Worm (Caenorhabditis elegans) whole organism, young adult: Measurements from ENCODE around the gene ZK822.1.
A peak's percentile ranks its signal among the peaks of the same experiment; 100 is the strongest.

ENCODE experiments used
- C17E4.6 ChIP-seq: fragments of 200-800 bp; sonication (Bioruptor generic); IDR thresholded peaks from 2 replicates; pipeline ENCODE4 v1.3.6; 2022; ENCODE audit warnings: missing genetic modification reagents, missing genetic modification characterization, missing compliant biosample characterization
- D2030.7 ChIP-seq: fragments of 200-800 bp; sonication (Bioruptor generic); IDR thresholded peaks from 2 replicates; pipeline ENCODE4 v1.3.6; 2022; ENCODE audit warnings: missing genetic modification reagents, missing genetic modification characterization, missing compliant biosample characterization
- F23B12.7 ChIP-seq: sonication (generic microtip); optimal IDR thresholded peaks from 2 replicates; lab custom pipeline; 2017; ENCODE audit warnings: missing genetic modification characterization, mild to moderate bottlenecking, missing compliant biosample characterization, antibody characterized with exemption, moderate library complexity; ENCODE audit not compliant: insufficient read depth
- F37B4.10 ChIP-seq: fragments of 200-800 bp; sonication (Bioruptor generic); IDR thresholded peaks from 2 replicates; pipeline ENCODE4 v1.3.6; 2022; ENCODE audit warnings: missing genetic modification characterization, missing compliant biosample characterization
- F39B2.1 ChIP-seq: fragments of 200-800 bp; sonication (Bioruptor generic); IDR thresholded peaks from 2 replicates; pipeline ENCODE4 v1.3.6; 2022; ENCODE audit warnings: missing genetic modification reagents, missing genetic modification characterization, missing compliant biosample characterization
- F57C9.4 ChIP-seq: sonication (generic microtip); optimal IDR thresholded peaks from 2 replicates; lab custom pipeline; 2017; ENCODE audit warnings: mild to moderate bottlenecking, missing genetic modification characterization, missing compliant biosample characterization
- K11D2.4 ChIP-seq: fragments of 200-800 bp; sonication (Bioruptor generic); IDR thresholded peaks from 2 replicates; pipeline ENCODE4 v1.3.6; 2022; ENCODE audit warnings: missing genetic modification reagents, missing genetic modification characterization, missing compliant biosample characterization
- Y53F4B.3 ChIP-seq: fragments of 200-800 bp; sonication (Bioruptor generic); IDR thresholded peaks from 2 replicates; pipeline ENCODE4 v1.3.6; 2022; ENCODE audit warnings: missing genetic modification reagents, missing genetic modification characterization, missing compliant biosample characterization
- Y53G8AR.9 ChIP-seq: fragments of 200-800 bp; sonication (Bioruptor generic); conservative IDR thresholded peaks from 2 replicates; pipeline ENCODE4 v1.3.6; 2022; ENCODE audit warnings: missing genetic modification reagents, missing genetic modification characterization, missing compliant biosample characterization
- Y56A3A.18 ChIP-seq: fragments of 200-800 bp; sonication (Bioruptor generic); IDR thresholded peaks from 2 replicates; pipeline ENCODE4 v1.3.6; 2022; ENCODE audit warnings: missing genetic modification reagents, missing genetic modification characterization, missing compliant biosample characterization
- Y95B8A.8 ChIP-seq: fragments of 200-800 bp; sonication (Bioruptor generic); IDR thresholded peaks from 2 replicates; pipeline ENCODE4 v1.3.6; 2022; ENCODE audit warnings: missing genetic modification reagents, missing genetic modification characterization, missing compliant biosample characterization
- akir-1 ChIP-seq: fragments of 200-800 bp; sonication (Bioruptor generic); optimal IDR thresholded peaks from 2 replicates; lab custom pipeline; 2018; ENCODE audit warnings: mild to moderate bottlenecking, missing genetic modification characterization, moderate library complexity, missing compliant biosample characterization
- ama-1 ChIP-seq, 3 experiments: fragments of 150-350 bp in 1 of 3; sonication (generic microtip) in 2 of 3; optimal IDR thresholded peaks; 2 replicates each; lab custom pipeline; 2014 to 2018; ENCODE audit warnings: missing biosample characterization in 2 of 3, missing genetic modification characterization in 2 of 3, missing genetic modification reagents in 2 of 3
- aptf-2 ChIP-seq: fragments of 200-800 bp; sonication (Bioruptor generic); conservative IDR thresholded peaks from 2 replicates; pipeline ENCODE4 v1.3.6; 2022; ENCODE audit warnings: missing genetic modification reagents, missing genetic modification characterization, missing compliant biosample characterization
- aptf-3 ChIP-seq: fragments of 200-800 bp; sonication (Bioruptor generic); IDR thresholded peaks from 2 replicates; pipeline ENCODE4 v1.3.6; 2022; ENCODE audit warnings: missing genetic modification characterization, missing compliant biosample characterization
- atf-7 ChIP-seq: sonication (generic microtip); optimal IDR thresholded peaks from 2 replicates; lab custom pipeline; 2017; ENCODE audit warnings: mild to moderate bottlenecking, missing genetic modification characterization, missing compliant biosample characterization
- attf-5 ChIP-seq: fragments of 200-800 bp; sonication (Bioruptor generic); optimal IDR thresholded peaks from 2 replicates; lab custom pipeline; 2018; ENCODE audit warnings: mild to moderate bottlenecking, missing genetic modification characterization, missing compliant biosample characterization
- bed-2 ChIP-seq: fragments of 200-800 bp; sonication (Bioruptor generic); IDR thresholded peaks from 2 replicates; pipeline ENCODE4 v1.3.6; 2022; ENCODE audit warnings: missing genetic modification reagents, missing genetic modification characterization, missing compliant biosample characterization
- cebp-1 ChIP-seq, 2 experiments: fragments of 200-800 bp in 1 of 2; sonication (Bioruptor generic) in 1 of 2; sonication (generic microtip) in 1 of 2; IDR thresholded peaks in 1 of 2; optimal IDR thresholded peaks in 1 of 2; 2 replicates each; pipeline versions ENCODE4 v1.3.6 to Lab custom; 2017 to 2022; ENCODE audit warnings: missing compliant biosample characterization in 2 of 2, missing genetic modification characterization in 2 of 2, mild to moderate bottlenecking in 1 of 2, missing genetic modification reagents in 1 of 2, moderate library complexity in 1 of 2
- cebp-2 ChIP-seq: fragments of 200-800 bp; sonication (Bioruptor generic); IDR thresholded peaks from 2 replicates; pipeline ENCODE4 v1.3.6; 2022; ENCODE audit warnings: missing genetic modification characterization, missing compliant biosample characterization
- dox-1 ChIP-seq: fragments of 200-800 bp; sonication (Bioruptor generic); IDR thresholded peaks from 2 replicates; pipeline ENCODE4 v1.3.6; 2022; ENCODE audit warnings: missing genetic modification reagents, missing genetic modification characterization, missing compliant biosample characterization
- efl-1 ChIP-seq: fragments of 150-350 bp; optimal IDR thresholded peaks from 2 replicates; lab custom pipeline; 2014; ENCODE audit warnings: missing biosample characterization, missing genetic modification reagents, missing genetic modification characterization
- egl-18 ChIP-seq: fragments of 200-800 bp; sonication (Bioruptor generic); IDR thresholded peaks from 2 replicates; pipeline ENCODE4 v1.3.6; 2022; ENCODE audit warnings: missing genetic modification reagents, missing genetic modification characterization, missing compliant biosample characterization
- hmg-1.2 ChIP-seq: fragments of 200-800 bp; sonication (Bioruptor generic); IDR thresholded peaks from 2 replicates; pipeline ENCODE4 v1.3.6; 2022; ENCODE audit warnings: missing genetic modification reagents, missing genetic modification characterization, missing compliant biosample characterization
- hrde-1 ChIP-seq: sonication (generic microtip); optimal IDR thresholded peaks from 2 replicates; lab custom pipeline; 2016; ENCODE audit warnings: missing genetic modification characterization, mild to moderate bottlenecking, missing compliant biosample characterization, moderate library complexity, missing genotype, missing genetic modification reagents, borderline replicate concordance
- let-526 ChIP-seq: fragments of 200-800 bp; sonication (Bioruptor generic); IDR thresholded peaks from 2 replicates; pipeline ENCODE4 v1.3.6; 2022; ENCODE audit warnings: missing genetic modification reagents, missing genetic modification characterization, missing compliant biosample characterization
- lin-26 ChIP-seq: fragments of 200-800 bp; sonication (Bioruptor generic); IDR thresholded peaks from 2 replicates; pipeline ENCODE4 v1.3.6; 2022; ENCODE audit warnings: missing genetic modification reagents, missing genetic modification characterization, missing compliant biosample characterization
- lir-1 ChIP-seq: fragments of 200-800 bp; sonication (Bioruptor generic); conservative IDR thresholded peaks from 2 replicates; pipeline ENCODE4 v1.3.6; 2022; ENCODE audit warnings: missing genetic modification reagents, missing genetic modification characterization, missing compliant biosample characterization
- mcd-1 ChIP-seq: fragments of 200-800 bp; sonication (Bioruptor generic); IDR thresholded peaks from 2 replicates; pipeline ENCODE4 v1.3.6; 2022; ENCODE audit warnings: missing genetic modification reagents, missing genetic modification characterization, missing compliant biosample characterization
- nfyb-1 ChIP-seq: fragments of 200-800 bp; sonication (Bioruptor generic); IDR thresholded peaks from 2 replicates; pipeline ENCODE4 v1.3.6; 2022; ENCODE audit warnings: missing genetic modification reagents, missing genetic modification characterization, missing compliant biosample characterization
- pbrm-1 ChIP-seq: fragments of 200-800 bp; sonication (Bioruptor generic); IDR thresholded peaks from 2 replicates; pipeline ENCODE4 v1.3.6; 2022; ENCODE audit warnings: missing genetic modification reagents, missing genetic modification characterization, missing compliant biosample characterization
- rcor-1 ChIP-seq: fragments of 200-800 bp; sonication (Bioruptor generic); IDR thresholded peaks from 2 replicates; pipeline ENCODE4 v1.3.6; 2022; ENCODE audit warnings: missing genetic modification reagents, missing genetic modification characterization, missing compliant biosample characterization
- rec-8 ChIP-seq, 2 experiments: sonication (generic microtip); optimal IDR thresholded peaks; 2 replicates each; lab custom pipeline; 2016; ENCODE audit warnings: mild to moderate bottlenecking in 2 of 2, missing genetic modification characterization in 2 of 2, missing genetic modification reagents in 2 of 2, missing genotype in 2 of 2, missing biosample characterization in 1 of 2, missing compliant biosample characterization in 1 of 2, moderate library complexity in 1 of 2
- rpc-1 ChIP-seq, 2 experiments: fragments of 150-350 bp in 1 of 2; sonication (generic microtip) in 1 of 2; optimal IDR thresholded peaks; 2 replicates each; lab custom pipeline; 2014 to 2018; ENCODE audit warnings: missing biosample characterization in 1 of 2, missing genetic modification characterization in 1 of 2, missing genetic modification reagents in 1 of 2, missing genotype in 1 of 2
- sdz-38 ChIP-seq: sonication (generic microtip); optimal IDR thresholded peaks from 2 replicates; lab custom pipeline; 2016; ENCODE audit warnings: missing genotype, missing genetic modification characterization, missing compliant biosample characterization
- snpc-4 ChIP-seq, 5 experiments: fragments of 150-350 bp in 1 of 5; sonication (generic microtip) in 4 of 5; optimal IDR thresholded peaks; 2 replicates each; lab custom pipeline; 2014 to 2018; ENCODE audit warnings: missing genetic modification characterization in 5 of 5, missing biosample characterization in 3 of 5, antibody characterized with exemption in 2 of 5, mild to moderate bottlenecking in 2 of 5, missing compliant biosample characterization in 2 of 5, missing genotype in 2 of 5, moderate library complexity in 2 of 5, missing genetic modification reagents in 1 of 5
- tlf-1 ChIP-seq: fragments of 200-800 bp; sonication (Bioruptor generic); optimal IDR thresholded peaks from 2 replicates; lab custom pipeline; 2018; ENCODE audit warnings: mild to moderate bottlenecking, missing genetic modification characterization, missing compliant biosample characterization
- unc-62 ChIP-seq: fragments of 150-350 bp; optimal IDR thresholded peaks from 2 replicates; lab custom pipeline; 2014; ENCODE audit warnings: missing biosample characterization, missing genetic modification reagents, missing genetic modification characterization

The ZK822.1 gene

ce11 chrIV:11914837-11915737 is 6.8 kb downstream of the ZK822.1 start, which contains the start of gene fat-6 (continued):
- TF ChIP-seq F23B12.7 (no peak), dox-1 (0 out of 2 replicates have a peak, but pooled peaks have one; percentile 14), egl-18 (GFP tag; lab: Robert Waterston, UW) (no peak), let-526 (no peak), aptf-3 (GFP tag; lab: Robert Waterston, UW) (no peak), atf-7 (tag; lab: Kevin White, UChicago) (peak; percentile 8), snpc-4 (GFP tag; optimal IDR thresholded peaks at IDR 0.05; lab: Kevin White, UChicago) (no peak), snpc-4 (tag; optimal IDR thresholded peaks at IDR 0.05; lab: Kevin White, UChicago) (no peak), aptf-2 (GFP tag; lab: Robert Waterston, UW) (no peak), Y95B8A.8 (no peak), cebp-1 (GFP tag; IDR thresholded peaks at IDR 0.05; lab: Robert Waterston, UW) (no peak), cebp-1 (tag; optimal IDR thresholded peaks at IDR 0.05; lab: Kevin White, UChicago) (peak; percentile 20)

- TF ChIP-seq mcd-1 (no peak), Y95B8A.8 (peak; percentile 56; the same call in 1 of the 2 replicates), atf-7 (tag; lab: Kevin White, UChicago) (peak; percentile 85), Y56A3A.18 (GFP tag; lab: Robert Waterston, UW) (no peak; the same call in 1 of the 2 replicates), rpc-1 (optimal IDR thresholded peaks at IDR 0.05; lab: Kevin White, UChicago) (no peak), rpc-1 (tag; optimal IDR thresholded peaks at IDR 0.05; lab: Kevin White, UChicago) (no peak), rcor-1 (no peak), unc-62 (no peak), hmg-1.2 (GFP tag; lab: Robert Waterston, UW) (no peak; the same call in 1 of the 2 replicates), F57C9.4 (tag; lab: Kevin White, UChicago) (no peak), hrde-1 (tag; lab: Kevin White, UChicago) (no peak), ama-1 (optimal IDR thresholded peaks at IDR 0.05; lab: Kevin White, UChicago) (no peak), ama-1 (GFP tag; optimal IDR thresholded peaks at IDR 0.05; lab: Kevin White, UChicago) (peak in 1 of 2 experiments; percentile 6), C17E4.6 (GFP tag; lab: Robert Waterston, UW) (no peak), lin-26 (0 out of 2 replicates have a peak, but pooled peaks have one; percentile 43), let-526 (no peak), D2030.7 (GFP tag; lab: Robert Waterston, UW) (no peak), cebp-2 (GFP tag; lab: Robert Waterston, UW) (no peak), snpc-4 (GFP tag; optimal IDR thresholded peaks at IDR 0.05; lab: Kevin White, UChicago) (no peak), snpc-4 (tag; optimal IDR thresholded peaks at IDR 0.05; lab: Kevin White, UChicago) (no peak), bed-2 (GFP tag; lab: Robert Waterston, UW) (no peak), Y53G8AR.9 (peak; percentile 68), akir-1 (no peak), pbrm-1 (no peak; the same call in 1 of the 2 replicates), sdz-38 (tag; lab: Kevin White, UChicago) (no peak)
- TF ChIP-seq, all 124 proteins: peak for 5
These were observed 7.6 kb downstream of the ZK822.1 start for ce11 chrIV:11914260-11914836.

DNA sequence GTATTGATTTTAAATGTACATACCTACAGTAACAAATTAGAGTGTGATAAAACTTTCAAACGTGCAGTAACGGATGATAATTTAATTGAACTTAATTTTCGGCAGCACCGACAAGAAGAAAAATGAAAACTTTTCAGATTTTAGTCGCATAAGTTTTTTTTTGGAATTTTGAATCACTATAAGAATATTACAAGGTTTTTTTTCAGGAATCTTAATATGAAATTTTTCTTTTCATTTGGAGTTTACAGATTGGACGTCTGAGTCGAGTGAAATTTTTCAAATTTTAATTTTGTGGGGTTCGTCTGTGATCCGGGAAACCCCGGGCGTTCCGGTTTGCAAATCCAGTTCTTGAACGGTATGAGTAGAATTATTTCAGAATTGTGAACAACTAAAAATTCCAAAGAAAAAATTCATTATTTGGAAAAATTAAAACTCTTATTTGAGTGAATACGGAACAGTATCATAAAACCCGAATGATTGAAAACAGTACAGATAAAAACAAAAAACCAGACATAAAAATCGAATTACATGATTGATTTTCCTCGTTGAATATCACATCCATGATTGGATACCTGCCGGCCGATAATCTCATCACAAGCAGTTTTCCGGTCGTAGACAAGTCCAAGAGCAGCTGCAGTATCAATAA is 8.5 kb downstream of the ZK822.1 start:
- TF ChIP-seq K11D2.4 (GFP tag; lab: Robert Waterston, UW): peak; percentile 43; the same call in 1 of the 2 replicates
- TF ChIP-seq efl-1 (GFP tag; lab: Kevin White, UChicago): no peak
- TF ChIP-seq F39B2.1: peak; percentile 56; the same call in 1 of the 2 replicates
- no peak for TF ChIP-seq rec-8 (tag; optimal IDR thresholded peaks at IDR 0.05; lab: Kevin White, UChicago)
- TF ChIP-seq Y53F4B.3 (GFP tag; lab: Robert Waterston, UW): no peak
- TF ChIP-seq cebp-1 (GFP tag; IDR thresholded peaks at IDR 0.05; lab: Robert Waterston, UW): no peak; the same call in 1 of the 2 replicates
- TF ChIP-seq cebp-1 (tag; optimal IDR thresholded peaks at IDR 0.05; lab: Kevin White, UChicago): peak; percentile 74
- peak; percentile 65 for TF ChIP-seq nfyb-1 (GFP tag; lab: Robert Waterston, UW)
- TF ChIP-seq snpc-4 (GFP tag; optimal IDR thresholded peaks at IDR 0.05; lab: Kevin White, UChicago): no peak
- no peak for TF ChIP-seq snpc-4 (tag; optimal IDR thresholded peaks at IDR 0.05; lab: Kevin White, UChicago)
- no peak for TF ChIP-seq F37B4.10 (GFP tag; lab: Robert Waterston, UW)
- peak; percentile 80; the same call in 1 of the 2 replicates for TF ChIP-seq Y56A3A.18 (GFP tag; lab: Robert Waterston, UW)
- TF ChIP-seq tlf-1 (GFP tag; lab: Kevin White, UChicago): peak; percentile 38
- TF ChIP-seq cebp-2 (GFP tag; lab: Robert Waterston, UW): no peak
- no peak for TF ChIP-seq lir-1
- TF ChIP-seq dox-1: no peak
- peak; percentile 78 for TF ChIP-seq atf-7 (tag; lab: Kevin White, UChicago)
- TF ChIP-seq attf-5 (GFP tag; lab: Kevin White, UChicago): no peak
